Fruit fly (Drosophila melanogaster) Kc167 (cell line): ENCODE measurements around the gene SecCl.

Source experiments
- Myc ChIP-seq: fragments of >200 bp; optimal IDR thresholded peaks from 2 replicates; lab custom pipeline; 2017; ENCODE audit warnings: missing external identifiers
- Sin3A ChIP-seq: fragments of >200 bp; optimal IDR thresholded peaks from 2 replicates; lab custom pipeline; 2018; ENCODE audit warnings: missing external identifiers
- h ChIP-seq: fragments of >200 bp; optimal IDR thresholded peaks from 3 replicates; lab custom pipeline; 2018; ENCODE audit warnings: missing external identifiers
- insv ChIP-seq: fragments of >200 bp; optimal IDR thresholded peaks from 3 replicates; lab custom pipeline; 2018; ENCODE audit warnings: missing external identifiers
- psq ChIP-seq: fragments of >200 bp; optimal IDR thresholded peaks from 2 replicates; lab custom pipeline; 2017; ENCODE audit warnings: missing external identifiers
- ttk ChIP-seq: sonication (Bioruptor generic); optimal IDR thresholded peaks from 2 replicates; lab custom pipeline; 2017; ENCODE audit warnings: missing external identifiers

Gene SecCl

dm6 chr3L:17494541-17494940 is 24.6 kb downstream of the SecCl start, which contains the start of gene edin:
Gene edin (plus strand): TSS chr3L:17494880.
- TF ChIP-seq ttk (lab: Kevin White, UChicago): no peak
- TF ChIP-seq Sin3A (lab: Kevin White, UChicago): no peak
- TF ChIP-seq Myc (lab: Kevin White, UChicago): no peak
- no peak for TF ChIP-seq psq (lab: Kevin White, UChicago)
- no peak for TF ChIP-seq insv
- TF ChIP-seq h (lab: Kevin White, UChicago): no peak

DNA sequence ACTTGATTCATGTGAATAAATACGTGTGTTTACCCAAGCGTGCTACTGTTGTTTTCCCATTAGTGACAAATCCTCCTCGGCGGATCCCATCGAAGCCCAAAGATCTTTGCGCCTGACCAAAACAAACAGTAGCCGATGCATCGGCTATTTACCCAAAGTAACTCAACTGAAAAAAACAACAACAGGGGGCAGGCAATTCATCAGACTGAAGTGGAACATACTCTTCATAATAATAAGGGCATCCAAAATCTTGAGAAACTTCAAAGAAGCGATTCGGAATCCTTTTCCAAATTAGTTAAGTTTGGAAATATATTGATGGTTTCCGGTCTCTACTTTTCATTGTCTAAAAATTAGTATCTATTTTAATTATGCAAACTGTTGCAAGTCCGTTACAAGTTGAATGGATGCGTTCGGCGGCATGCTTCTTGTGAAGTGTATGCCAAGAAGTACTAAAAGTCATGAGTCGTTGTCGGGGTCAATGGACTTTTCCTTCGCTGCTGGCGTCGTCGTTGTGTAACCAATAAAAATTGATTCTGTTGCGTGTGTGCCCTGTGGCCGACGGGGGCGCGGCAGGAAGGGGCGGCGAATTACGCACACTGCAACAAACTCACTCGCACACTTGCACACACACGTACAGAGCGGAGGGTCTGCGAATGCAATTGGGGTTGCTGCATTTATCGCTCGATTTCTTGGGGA is 25.5 kb downstream of the SecCl start:
- TF ChIP-seq ttk (lab: Kevin White, UChicago) (no peak), insv (no peak), Myc (lab: Kevin White, UChicago) (no peak), h (lab: Kevin White, UChicago) (no peak), Sin3A (lab: Kevin White, UChicago) (no peak), psq (lab: Kevin White, UChicago) (no peak)

- TF ChIP-seq ttk (lab: Kevin White, UChicago): no peak
- TF ChIP-seq psq (lab: Kevin White, UChicago): no peak
- no peak for TF ChIP-seq insv
- TF ChIP-seq h (lab: Kevin White, UChicago): no peak
- TF ChIP-seq Myc (lab: Kevin White, UChicago): no peak
Observed at dm6 chr3L:17496012-17496411, 26.1 kb downstream of the SecCl start.

DNA sequence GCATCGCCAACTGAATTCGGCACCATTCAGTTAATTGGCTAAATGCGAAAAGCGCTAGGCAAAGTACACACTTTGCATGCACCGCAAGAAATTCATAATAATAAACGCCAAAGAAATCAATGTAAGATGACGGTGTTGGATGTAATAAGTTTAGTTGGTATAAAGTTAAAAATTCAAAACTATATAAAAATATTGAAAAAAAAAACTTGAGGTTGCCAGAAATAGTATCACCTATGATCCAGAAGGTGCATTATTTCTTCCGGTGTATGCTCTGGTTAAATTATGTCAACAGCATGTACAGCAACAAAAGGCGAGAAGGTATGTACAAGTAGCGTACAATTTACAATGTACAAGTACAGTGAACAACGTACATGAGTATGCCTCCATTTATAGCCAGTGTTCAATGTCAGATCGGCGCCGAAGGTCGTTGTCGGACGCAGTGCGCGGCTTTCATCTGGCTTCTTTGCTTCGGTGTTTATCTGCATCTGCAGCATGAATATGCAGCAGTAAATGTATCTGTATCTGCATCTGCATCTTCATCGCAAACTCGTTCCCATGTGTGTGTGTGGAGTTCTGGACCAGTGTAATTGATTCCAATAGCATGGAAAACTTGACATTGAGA is 27.1 kb downstream of the SecCl start:
- TF ChIP-seq ttk (lab: Kevin White, UChicago) (no peak), h (lab: Kevin White, UChicago) (no peak)

dm6 chr3L:17497969-17498368 is 28.0 kb downstream of the SecCl start:
- TF ChIP-seq psq (lab: Kevin White, UChicago) (no peak), Myc (lab: Kevin White, UChicago) (no peak), insv (no peak), h (lab: Kevin White, UChicago) (no peak), ttk (lab: Kevin White, UChicago) (no peak), Sin3A (lab: Kevin White, UChicago) (no peak)

dm6 chr3L:17498952-17499710 is 29.2 kb downstream of the SecCl start:
- no peak for TF ChIP-seq Sin3A (lab: Kevin White, UChicago)
- TF ChIP-seq psq (lab: Kevin White, UChicago): no peak
- no peak for TF ChIP-seq h (lab: Kevin White, UChicago)
- TF ChIP-seq insv: no peak
- no peak for TF ChIP-seq Myc (lab: Kevin White, UChicago)
- no peak for TF ChIP-seq ttk (lab: Kevin White, UChicago)

- TF ChIP-seq psq (lab: Kevin White, UChicago) (no peak), Myc (lab: Kevin White, UChicago) (no peak), ttk (lab: Kevin White, UChicago) (no peak), h (lab: Kevin White, UChicago) (no peak), Sin3A (lab: Kevin White, UChicago) (no peak), insv (no peak)
Observed at dm6 chr3L:17500315-17500985, 30.5 kb downstream of the SecCl start.

dm6 chr3L:17502235-17502634 is 32.3 kb downstream of the SecCl start:
- TF ChIP-seq ttk (lab: Kevin White, UChicago) (no peak), psq (lab: Kevin White, UChicago) (no peak), insv (no peak), Myc (lab: Kevin White, UChicago) (no peak), Sin3A (lab: Kevin White, UChicago) (no peak), h (lab: Kevin White, UChicago) (no peak)

dm6 chr3L:17504538-17504937 is 34.6 kb downstream of the SecCl start:
- TF ChIP-seq Myc (lab: Kevin White, UChicago): no peak
- no peak for TF ChIP-seq h (lab: Kevin White, UChicago)
- TF ChIP-seq ttk (lab: Kevin White, UChicago): no peak
- no peak for TF ChIP-seq Sin3A (lab: Kevin White, UChicago)
- no peak for TF ChIP-seq psq (lab: Kevin White, UChicago)
- TF ChIP-seq insv: no peak

DNA sequence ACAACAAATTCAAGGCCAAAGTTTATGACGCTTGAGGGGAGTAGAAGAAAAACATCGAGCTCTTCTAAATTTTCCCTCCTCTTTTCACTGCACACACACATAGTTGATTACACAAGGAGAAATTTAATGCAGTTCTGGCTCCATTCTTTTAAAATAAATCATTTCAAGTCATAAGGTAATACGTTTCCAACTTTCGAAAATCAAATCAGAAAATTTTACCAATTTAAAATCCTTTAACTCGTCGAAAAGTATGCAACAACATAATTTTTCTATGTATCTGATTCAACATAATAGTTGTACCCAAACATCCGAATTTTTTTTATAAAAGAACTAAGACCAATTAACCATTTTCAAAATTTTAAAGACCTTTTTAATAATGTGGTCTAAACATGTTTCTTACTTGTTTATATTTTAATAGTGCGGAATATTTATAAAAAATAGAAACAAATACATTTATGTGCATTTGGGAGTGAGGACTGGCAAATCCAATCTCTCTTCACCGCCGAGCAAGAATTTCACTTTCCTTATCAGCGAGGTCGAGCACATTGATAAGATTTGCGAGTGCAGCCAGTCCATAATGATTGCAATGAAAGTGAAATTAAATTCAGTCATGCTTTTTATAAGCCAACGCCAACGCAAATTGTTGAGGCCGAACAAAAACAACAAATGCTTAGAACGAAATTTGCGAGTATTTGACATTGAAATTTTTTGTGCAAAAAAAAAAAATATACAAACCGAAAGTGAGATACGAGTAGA is 36.3 kb downstream of the SecCl start:
- TF ChIP-seq Sin3A (lab: Kevin White, UChicago) (no peak), ttk (lab: Kevin White, UChicago) (no peak), h (lab: Kevin White, UChicago) (no peak), Myc (lab: Kevin White, UChicago) (no peak), psq (lab: Kevin White, UChicago) (no peak), insv (no peak)
